Fruit fly (Drosophila melanogaster) whole organism, embryonic: ENCODE data around the gene CG10663.

Experiments
- Aef1 ChIP-seq: fragments of 200-800 bp; sonication (Bioruptor generic); IDR thresholded peaks from 3 replicates; pipeline ENCODE4 v1.3.6; 2022; ENCODE audit warnings: missing biosample characterization, missing genetic modification characterization
- Asciz ChIP-seq: fragments of 200-800 bp; sonication (Bioruptor generic); optimal IDR thresholded peaks from 2 replicates; lab custom pipeline; 2017; ENCODE audit warnings: missing biosample characterization, mild to moderate bottlenecking, missing genetic modification characterization, missing genetic modification reagents
- Bdp1 ChIP-seq: fragments of 200-800 bp; sonication (Bioruptor generic); optimal IDR thresholded peaks from 3 replicates; lab custom pipeline; 2016; ENCODE audit warnings: missing biosample characterization, missing genetic modification characterization
- CG12104 ChIP-seq: fragments of 200-800 bp; sonication (Bioruptor generic); optimal IDR thresholded peaks from 3 replicates; lab custom pipeline; 2016; ENCODE audit warnings: missing biosample characterization, missing genetic modification characterization
- CG13287 ChIP-seq: fragments of 200-800 bp; sonication (Bioruptor generic); IDR thresholded peaks from 2 replicates; pipeline ENCODE4 v1.3.6; 2022; ENCODE audit warnings: missing biosample characterization, missing genetic modification characterization; ENCODE audit not compliant: partially characterized antibody
- CG15479 ChIP-seq: fragments of 200-800 bp; sonication (Bioruptor generic); optimal IDR thresholded peaks from 3 replicates; lab custom pipeline; 2019; ENCODE audit warnings: missing biosample characterization, mild to moderate bottlenecking, missing genetic modification characterization, moderate library complexity
- CG17359 ChIP-seq: fragments of 200-800 bp; sonication (Bioruptor generic); optimal IDR thresholded peaks from 3 replicates; lab custom pipeline; 2018; ENCODE audit warnings: missing biosample characterization, mild to moderate bottlenecking, missing genetic modification characterization, moderate library complexity
- CG17568 ChIP-seq: fragments of 200-800 bp; sonication (Bioruptor generic); optimal IDR thresholded peaks from 2 replicates; lab custom pipeline; 2018; ENCODE audit warnings: missing biosample characterization, mild to moderate bottlenecking, missing genetic modification characterization, moderate library complexity
- CG31365 ChIP-seq: fragments of 200-800 bp; sonication (Bioruptor generic); optimal IDR thresholded peaks from 2 replicates; lab custom pipeline; 2018; ENCODE audit warnings: missing biosample characterization, mild to moderate bottlenecking, missing genetic modification characterization
- CG3726 ChIP-seq: fragments of 200-800 bp; sonication (Bioruptor generic); IDR thresholded peaks from 3 replicates; pipeline ENCODE4, ENCODE4 v1.3.6; 2022; ENCODE audit warnings: missing biosample characterization, missing genetic modification characterization
- CG3838 ChIP-seq: fragments of 200-800 bp; sonication (Bioruptor generic); optimal IDR thresholded peaks from 3 replicates; lab custom pipeline; 2016; ENCODE audit warnings: missing biosample characterization, missing genetic modification characterization
- CG7839 ChIP-seq: fragments of 200-800 bp; sonication (Bioruptor generic); optimal IDR thresholded peaks from 3 replicates; lab custom pipeline; 2018; ENCODE audit warnings: missing biosample characterization, mild to moderate bottlenecking, missing genetic modification characterization, moderate library complexity
- CG7987 ChIP-seq: fragments of 200-800 bp; sonication (Bioruptor generic); optimal IDR thresholded peaks from 2 replicates; lab custom pipeline; 2018; ENCODE audit warnings: missing biosample characterization, mild to moderate bottlenecking, missing genetic modification characterization, moderate library complexity
- CG8765 ChIP-seq: fragments of 200-800 bp; sonication (Bioruptor generic); IDR thresholded peaks from 2 replicates; pipeline ENCODE4 v1.3.6; 2022; ENCODE audit warnings: missing biosample characterization, missing genetic modification characterization
- CG9817 ChIP-seq: fragments of 200-800 bp; sonication (Bioruptor generic); optimal IDR thresholded peaks from 2 replicates; lab custom pipeline; 2018; ENCODE audit warnings: missing biosample characterization, mild to moderate bottlenecking, missing genetic modification characterization, moderate library complexity
- CG9932 ChIP-seq: fragments of 200-800 bp; sonication (Bioruptor generic); IDR thresholded peaks from 2 replicates; pipeline ENCODE4 v1.3.6; 2022; ENCODE audit warnings: missing biosample characterization, missing genetic modification characterization
- CkIIα-i1 ChIP-seq: fragments of 200-800 bp; sonication (Bioruptor generic); IDR thresholded peaks from 2 replicates; pipeline ENCODE4 v1.3.6; 2022; ENCODE audit warnings: missing biosample characterization, missing genetic modification characterization
- CoRest ChIP-seq: fragments of 200-800 bp; sonication (Bioruptor generic); optimal IDR thresholded peaks from 3 replicates; lab custom pipeline; 2018; ENCODE audit warnings: missing biosample characterization, mild to moderate bottlenecking, missing genetic modification characterization, moderate library complexity
- D19B ChIP-seq: fragments of 200-800 bp; sonication (Bioruptor generic); optimal IDR thresholded peaks from 2 replicates; lab custom pipeline; 2017; ENCODE audit warnings: missing biosample characterization, mild to moderate bottlenecking, missing genetic modification characterization
- Ets97D ChIP-seq: fragments of 200-800 bp; sonication (Bioruptor generic); optimal IDR thresholded peaks from 3 replicates; lab custom pipeline; 2016; ENCODE audit warnings: missing biosample characterization, missing genetic modification characterization
- Gug ChIP-seq: fragments of 200-800 bp; sonication (Bioruptor generic); IDR thresholded peaks from 4 replicates; pipeline ENCODE4 v1.3.6; 2022; ENCODE audit warnings: missing biosample characterization, missing genetic modification characterization
- HLH4C ChIP-seq: fragments of 200-800 bp; sonication (Bioruptor generic); IDR thresholded peaks from 3 replicates; pipeline ENCODE4 v1.3.6; 2022; ENCODE audit warnings: missing biosample characterization, missing genetic modification characterization; ENCODE audit not compliant: partially characterized antibody
- HmgD ChIP-seq: fragments of 200-800 bp; sonication (Bioruptor generic); optimal IDR thresholded peaks from 3 replicates; lab custom pipeline; 2016; ENCODE audit warnings: missing biosample characterization, missing genetic modification characterization
- Hr51 ChIP-seq, 2 experiments: fragments of 200-800 bp; sonication (Bioruptor generic); optimal IDR thresholded peaks; 2 replicates in 1 of 2; 3 replicates in 1 of 2; lab custom pipeline; 2016 to 2018; ENCODE audit warnings: missing biosample characterization in 2 of 2, missing genetic modification characterization in 2 of 2, mild to moderate bottlenecking in 1 of 2, moderate library complexity in 1 of 2
- NC2β ChIP-seq: fragments of 200-800 bp; sonication (Bioruptor generic); optimal IDR thresholded peaks from 2 replicates; lab custom pipeline; 2016; ENCODE audit warnings: missing biosample characterization, missing genetic modification characterization
- Oaz ChIP-seq: fragments of 200-800 bp; sonication (Bioruptor generic); IDR thresholded peaks from 2 replicates; pipeline ENCODE4 v1.3.6; 2022; ENCODE audit warnings: missing biosample characterization, missing genetic modification characterization
- Side ChIP-seq: fragments of 200-800 bp; sonication (Bioruptor generic); optimal IDR thresholded peaks from 2 replicates; lab custom pipeline; 2016; ENCODE audit warnings: missing biosample characterization, missing genetic modification characterization
- Sin3A ChIP-seq: fragments of >200 bp; optimal IDR thresholded peaks from 2 replicates; lab custom pipeline; 2018
- abd-A ChIP-seq: fragments of 200-800 bp; sonication (Bioruptor generic); optimal IDR thresholded peaks from 3 replicates; lab custom pipeline; 2019; ENCODE audit warnings: missing biosample characterization, mild to moderate bottlenecking, missing genetic modification characterization, moderate library complexity
- ac ChIP-seq: fragments of 200-800 bp; sonication (Bioruptor generic); optimal IDR thresholded peaks from 3 replicates; lab custom pipeline; 2017; ENCODE audit warnings: missing biosample characterization, mild to moderate bottlenecking, missing genetic modification characterization
- ara ChIP-seq: fragments of 200-800 bp; sonication (Bioruptor generic); IDR thresholded peaks from 2 replicates; pipeline ENCODE4 v1.3.6; 2022; ENCODE audit warnings: missing biosample characterization, missing genetic modification characterization
- bbx ChIP-seq: fragments of 200-800 bp; sonication (Bioruptor generic); IDR thresholded peaks from 2 replicates; pipeline ENCODE4 v1.3.6; 2022; ENCODE audit warnings: missing biosample characterization, missing genetic modification characterization; ENCODE audit not compliant: partially characterized antibody
- bcd ChIP-seq: fragments of 200-800 bp; sonication (Bioruptor generic); optimal IDR thresholded peaks from 2 replicates; lab custom pipeline; 2017; ENCODE audit warnings: missing biosample characterization, mild to moderate bottlenecking, missing genetic modification characterization
- cad ChIP-seq: fragments of >200 bp; optimal IDR thresholded peaks from 2 replicates; lab custom pipeline; 2017; ENCODE audit warnings: missing biosample characterization, missing genetic modification characterization
- dmrt11E ChIP-seq: fragments of 200-800 bp; sonication (Bioruptor generic); optimal IDR thresholded peaks from 3 replicates; lab custom pipeline; 2018; ENCODE audit warnings: missing biosample characterization, mild to moderate bottlenecking, missing genetic modification characterization, moderate library complexity
- eve ChIP-seq, 2 experiments: fragments of >200 bp; optimal IDR thresholded peaks; 2 replicates each; lab custom pipeline; 2017; ENCODE audit warnings: missing biosample characterization in 2 of 2, missing genetic modification characterization in 2 of 2
- fd102C ChIP-seq: fragments of 200-800 bp; sonication (Bioruptor generic); optimal IDR thresholded peaks from 2 replicates; lab custom pipeline; 2018; ENCODE audit warnings: missing biosample characterization, mild to moderate bottlenecking, missing genetic modification characterization, moderate library complexity
- gcm ChIP-seq: fragments of 200-800 bp; sonication (Bioruptor generic); optimal IDR thresholded peaks from 2 replicates; lab custom pipeline; 2019; ENCODE audit warnings: missing biosample characterization, mild to moderate bottlenecking, missing genetic modification characterization, moderate library complexity
- gem ChIP-seq: fragments of 200-800 bp; sonication (Bioruptor generic); optimal IDR thresholded peaks from 2 replicates; lab custom pipeline; 2019; ENCODE audit warnings: missing biosample characterization, mild to moderate bottlenecking, missing genetic modification characterization, moderate library complexity
- jigr1 ChIP-seq: fragments of 200-800 bp; sonication (Bioruptor generic); IDR thresholded peaks from 3 replicates; pipeline ENCODE4 v1.3.6; 2022; ENCODE audit warnings: missing biosample characterization, missing genetic modification characterization
- lbe ChIP-seq: fragments of 200-800 bp; sonication (Bioruptor generic); optimal IDR thresholded peaks from 2 replicates; lab custom pipeline; 2016; ENCODE audit warnings: missing biosample characterization, mild to moderate bottlenecking, missing genetic modification characterization
- pho ChIP-seq: fragments of 200-800 bp; sonication (Bioruptor generic); optimal IDR thresholded peaks from 2 replicates; lab custom pipeline; 2016; ENCODE audit warnings: missing biosample characterization, missing genetic modification characterization
- schlank ChIP-seq: fragments of 200-800 bp; sonication (Bioruptor generic); optimal IDR thresholded peaks from 2 replicates; lab custom pipeline; 2018; ENCODE audit warnings: missing biosample characterization, mild to moderate bottlenecking, missing genetic modification characterization
- sens ChIP-seq: fragments of 200-800 bp; sonication (Bioruptor generic); peaks from one replicate; lab custom pipeline; 2016; ENCODE audit warnings: missing biosample characterization, missing genetic modification characterization
- slp2 ChIP-seq: fragments of 200-800 bp; sonication (Bioruptor generic); optimal IDR thresholded peaks from 2 replicates; lab custom pipeline; 2016; ENCODE audit warnings: missing biosample characterization, missing genetic modification characterization
- sr ChIP-seq: fragments of 200-800 bp; sonication (Bioruptor generic); IDR thresholded peaks from 3 replicates; pipeline ENCODE4 v1.3.6; 2022; ENCODE audit warnings: missing biosample characterization, missing genetic modification characterization
- stc ChIP-seq: fragments of 200-800 bp; sonication (Bioruptor generic); IDR thresholded peaks from 2 replicates; pipeline ENCODE4 v1.3.6; 2022; ENCODE audit warnings: missing biosample characterization, missing genetic modification characterization
- tgo ChIP-seq: fragments of 200-800 bp; sonication (Bioruptor generic); IDR thresholded peaks from 3 replicates; pipeline ENCODE4 v1.3.6; 2022; ENCODE audit warnings: missing biosample characterization, missing genetic modification characterization
- unpg ChIP-seq: fragments of 200-800 bp; sonication (Bioruptor generic); optimal IDR thresholded peaks from 3 replicates; lab custom pipeline; 2018; ENCODE audit warnings: missing biosample characterization, mild to moderate bottlenecking, missing genetic modification characterization, moderate library complexity
- vvl ChIP-seq: fragments of 200-800 bp; sonication (Bioruptor generic); IDR thresholded peaks from 2 replicates; pipeline ENCODE4 v1.3.6; 2022; ENCODE audit warnings: missing biosample characterization, missing genetic modification characterization
- zfh1 ChIP-seq: fragments of 200-800 bp; sonication (Bioruptor generic); IDR thresholded peaks from 3 replicates; pipeline ENCODE4 v1.3.6; 2022; ENCODE audit warnings: missing biosample characterization, missing genetic modification characterization

CG10663 gene

dm6 chr3L:12482917-12483316, 1.9 kb downstream of the CG10663 start (continued):
- TF ChIP-seq CG9817 (tag; lab: Kevin White, UChicago): peak; percentile 43
- TF ChIP-seq CG3726 (GFP tag; lab: Robert Waterston, UW): no peak
- 0 out of 3 replicates have a peak, but pooled peaks have one; percentile 15 for TF ChIP-seq jigr1 (GFP tag; lab: Robert Waterston, UW)
- TF ChIP-seq stc: peak; percentile 77
- peak; percentile 27 for TF ChIP-seq CG3838 (GFP tag; lab: Kevin White, UChicago)
- TF ChIP-seq HLH4C (GFP tag; lab: Robert Waterston, UW): no peak
- no peak for TF ChIP-seq CG13287
- peak; percentile 23 for TF ChIP-seq Side
- no peak for TF ChIP-seq fd102C
- peak; percentile 84 for TF ChIP-seq CG7839
- peak; percentile 79 for TF ChIP-seq CG17359 (tag; lab: Kevin White, UChicago)
- no peak for TF ChIP-seq abd-A (tag; lab: Kevin White, UChicago)
- peak; percentile 40 for TF ChIP-seq Bdp1 (GFP tag; lab: Kevin White, UChicago)
- TF ChIP-seq bbx (GFP tag; lab: Robert Waterston, UW): no peak

dm6 chr3L:12482246-12482645, 2.6 kb downstream of the CG10663 start, which contains the start of gene CG33725:
Gene CG33725 (plus strand): TSS chr3L:12482609.
- TF ChIP-seq D19B: no peak
- 0 out of 3 replicates have a peak, but pooled peaks have one; percentile 26 for TF ChIP-seq tgo (GFP tag; lab: Robert Waterston, UW)
- TF ChIP-seq Asciz (GFP tag; lab: Kevin White, UChicago): no peak
- TF ChIP-seq Ets97D (GFP tag; lab: Kevin White, UChicago): no peak
- TF ChIP-seq CG15479 (GFP tag; lab: Kevin White, UChicago): no peak
- no peak for TF ChIP-seq gcm (GFP tag; lab: Kevin White, UChicago)
- no peak for TF ChIP-seq sr
- no peak for TF ChIP-seq Oaz (GFP tag; lab: Robert Waterston, UW)
- no peak for TF ChIP-seq ac (GFP tag; lab: Kevin White, UChicago)
- 0 out of 2 replicates have a peak, but pooled peaks have one; percentile 17 for TF ChIP-seq ara
- TF ChIP-seq CG8765 (GFP tag; lab: Robert Waterston, UW): 0 out of 2 replicates have a peak, but pooled peaks have one; percentile 26
- no peak for TF ChIP-seq cad (GFP tag; lab: Kevin White, UChicago)
- TF ChIP-seq unpg (GFP tag; lab: Kevin White, UChicago): no peak
- peak; percentile 35 for TF ChIP-seq CG7987 (GFP tag; lab: Kevin White, UChicago)
- no peak for TF ChIP-seq CG17568 (GFP tag; lab: Kevin White, UChicago)
- peak; percentile 70 for TF ChIP-seq zfh1
- no peak for TF ChIP-seq CoRest (tag; lab: Kevin White, UChicago)
- no peak for TF ChIP-seq Aef1
- peak; percentile 45 for TF ChIP-seq sens
- TF ChIP-seq HmgD (GFP tag; lab: Kevin White, UChicago): no peak
- TF ChIP-seq bcd (GFP tag; lab: Kevin White, UChicago): no peak
- TF ChIP-seq NC2β (GFP tag; lab: Kevin White, UChicago): no peak
- TF ChIP-seq schlank (tag; lab: Kevin White, UChicago): no peak
- TF ChIP-seq slp2 (GFP tag; lab: Kevin White, UChicago): no peak
- no peak for TF ChIP-seq eve (GFP tag; optimal IDR thresholded peaks at IDR 0.05; lab: Kevin White, UChicago)
- peak; percentile 11 for TF ChIP-seq dmrt11E
- TF ChIP-seq vvl (GFP tag; lab: Robert Waterston, UW): 0 out of 2 replicates have a peak, but pooled peaks have one; percentile 11
- no peak for TF ChIP-seq pho (GFP tag; lab: Kevin White, UChicago)
- no peak for TF ChIP-seq Hr51 (GFP tag; optimal IDR thresholded peaks at IDR 0.05; lab: Kevin White, UChicago)
- no peak for TF ChIP-seq CG9932
- TF ChIP-seq CkIIα-i1 (GFP tag; lab: Robert Waterston, UW): no peak
- TF ChIP-seq Gug (GFP tag; lab: Robert Waterston, UW): no peak
- no peak for TF ChIP-seq Sin3A (lab: Kevin White, UChicago)
- TF ChIP-seq gem (tag; lab: Kevin White, UChicago): no peak
- no peak for TF ChIP-seq CG12104 (GFP tag; lab: Kevin White, UChicago)
- TF ChIP-seq CG31365 (tag; lab: Kevin White, UChicago): no peak
- no peak for TF ChIP-seq lbe (GFP tag; lab: Kevin White, UChicago)
